Worm (Caenorhabditis elegans) whole organism, L2 larva: ENCODE results near the gene tatn-1.

Experiments used
- elt-3 ChIP-seq: sonication (generic microtip); optimal IDR thresholded peaks from 2 replicates; lab custom pipeline; 2017; ENCODE audit warnings: missing biosample characterization, missing genetic modification characterization
- fos-1 ChIP-seq: fragments of 150-350 bp; optimal IDR thresholded peaks from 2 replicates; lab custom pipeline; 2014; ENCODE audit warnings: missing biosample characterization, missing genetic modification characterization
- lin-39 ChIP-seq: fragments of 150-350 bp; optimal IDR thresholded peaks from 2 replicates; lab custom pipeline; 2014; ENCODE audit warnings: missing biosample characterization, missing genetic modification reagents, missing genetic modification characterization
- lsy-2 ChIP-seq, 2 experiments: fragments of 150-350 bp in 1 of 2; sonication (generic microtip) in 1 of 2; optimal IDR thresholded peaks; 2 replicates each; lab custom pipeline; 2014 to 2017; ENCODE audit warnings: missing biosample characterization in 2 of 2, missing genetic modification characterization in 2 of 2
- mdl-1 ChIP-seq, 2 experiments: fragments of 150-350 bp in 1 of 2; sonication (generic microtip) in 1 of 2; optimal IDR thresholded peaks; 2 replicates each; lab custom pipeline; 2017; ENCODE audit warnings: missing biosample characterization in 2 of 2, missing genetic modification characterization in 2 of 2
- nhr-237 ChIP-seq: fragments of 150-350 bp; optimal IDR thresholded peaks from 2 replicates; lab custom pipeline; 2014; ENCODE audit warnings: missing biosample characterization, missing genetic modification characterization
- nhr-77 ChIP-seq: fragments of 150-350 bp; optimal IDR thresholded peaks from 2 replicates; lab custom pipeline; 2014; ENCODE audit warnings: missing biosample characterization, missing genetic modification characterization
- unc-39 ChIP-seq: fragments of 150-350 bp; optimal IDR thresholded peaks from 2 replicates; lab custom pipeline; 2014; ENCODE audit warnings: missing biosample characterization, missing genetic modification characterization

- TF ChIP-seq nhr-77 (tag; lab: Kevin White, UChicago) = no peak
- TF ChIP-seq mdl-1 (tag; optimal IDR thresholded peaks at IDR 0.05; lab: Kevin White, UChicago) = peak in 1 of 2 experiments; percentile 3
- TF ChIP-seq fos-1 = no peak
- TF ChIP-seq elt-3 (tag; lab: Kevin White, UChicago) = no peak
- no peak for TF ChIP-seq lin-39 (tag; lab: Kevin White, UChicago)
- no peak for TF ChIP-seq nhr-237 (tag; lab: Kevin White, UChicago)
- no peak for TF ChIP-seq lsy-2 (tag; optimal IDR thresholded peaks at IDR 0.05; lab: Kevin White, UChicago)
- no peak for TF ChIP-seq unc-39 (tag; lab: Kevin White, UChicago)
These were observed 1.7 kb downstream of the tatn-1 start for ce11 chrX:14792315-14793197.
